Fruit fly (Drosophila melanogaster): ENCODE results near the gene CG6791.

CG6791 gene

dm6 chr3R:11589764-11590358 is at the start of gene CG6791:
Gene CG6791 (minus strand): TSS chr3R:11590146.
- TF ChIP-seq psq (optimal IDR thresholded peaks at IDR 0.05) (no peak), Myc (optimal IDR thresholded peaks at IDR 0.05) (no peak), insv (optimal IDR thresholded peaks at IDR 0.05) (no peak), Sin3A (optimal IDR thresholded peaks at IDR 0.05) (no peak), ttk (optimal IDR thresholded peaks at IDR 0.05) (no peak), h (optimal IDR thresholded peaks at IDR 0.05) (no peak)

- no peak for TF ChIP-seq h (optimal IDR thresholded peaks at IDR 0.05)
- no peak for TF ChIP-seq Sin3A (optimal IDR thresholded peaks at IDR 0.05)
- TF ChIP-seq psq (optimal IDR thresholded peaks at IDR 0.05), result no peak
- no peak for TF ChIP-seq Myc (optimal IDR thresholded peaks at IDR 0.05)
- TF ChIP-seq insv (optimal IDR thresholded peaks at IDR 0.05), result no peak
- no peak for TF ChIP-seq ttk (optimal IDR thresholded peaks at IDR 0.05)
These were observed 47.6 kb upstream of the CG6791 start for dm6 chr3R:11637586-11637985.

- no peak for TF ChIP-seq Sin3A (optimal IDR thresholded peaks at IDR 0.05)
These were observed 38.6 kb upstream of the CG6791 start, which contains the start of gene CG14712 for dm6 chr3R:11628416-11629041. Gene CG14712 (plus strand): TSS chr3R:11628759.

dm6 chr3R:11626571-11626970 is 36.6 kb upstream of the CG6791 start, which contains the start of the genes CG6813 and CG18764:
Gene CG6813 (minus strand): TSS chr3R:11626638.
Gene CG18764 (plus strand): TSS chr3R:11626889.
- TF ChIP-seq ttk (optimal IDR thresholded peaks at IDR 0.05) (no peak), h (optimal IDR thresholded peaks at IDR 0.05) (no peak), Sin3A (optimal IDR thresholded peaks at IDR 0.05) (no peak), psq (optimal IDR thresholded peaks at IDR 0.05) (no peak), insv (optimal IDR thresholded peaks at IDR 0.05) (no peak), Myc (optimal IDR thresholded peaks at IDR 0.05) (no peak)

- no peak for TF ChIP-seq psq (optimal IDR thresholded peaks at IDR 0.05)
These were observed 35.6 kb upstream of the CG6791 start, which contains the start of gene Zaf1 for dm6 chr3R:11625544-11625943. Gene Zaf1 (minus strand): TSS chr3R:11625644.

- TF ChIP-seq ttk (optimal IDR thresholded peaks at IDR 0.05) (no peak), h (optimal IDR thresholded peaks at IDR 0.05) (no peak), Sin3A (optimal IDR thresholded peaks at IDR 0.05) (no peak), insv (optimal IDR thresholded peaks at IDR 0.05) (no peak), psq (optimal IDR thresholded peaks at IDR 0.05) (no peak), Myc (optimal IDR thresholded peaks at IDR 0.05) (no peak)
These were observed 33.1 kb upstream of the CG6791 start, which contains the start of gene CG14711 for dm6 chr3R:11623025-11623424. Gene CG14711 (plus strand): TSS chr3R:11623339.

dm6 chr3R:11619709-11620409 is 29.9 kb upstream of the CG6791 start, which contains the start of the genes Jupiter and CG14710:
Gene Jupiter (minus strand): TSS chr3R:11619906.
Gene CG14710 (plus strand): TSS chr3R:11620090.
- no peak for TF ChIP-seq Myc (optimal IDR thresholded peaks at IDR 0.05)
- TF ChIP-seq insv (optimal IDR thresholded peaks at IDR 0.05), result no peak
- TF ChIP-seq ttk (optimal IDR thresholded peaks at IDR 0.05), result no peak
- no peak for TF ChIP-seq Sin3A (optimal IDR thresholded peaks at IDR 0.05)
- no peak for TF ChIP-seq h (optimal IDR thresholded peaks at IDR 0.05)
- no peak for TF ChIP-seq psq (optimal IDR thresholded peaks at IDR 0.05)

- TF ChIP-seq Sin3A (optimal IDR thresholded peaks at IDR 0.05) (no peak), ttk (optimal IDR thresholded peaks at IDR 0.05) (no peak), Myc (optimal IDR thresholded peaks at IDR 0.05) (no peak), insv (optimal IDR thresholded peaks at IDR 0.05) (no peak), psq (optimal IDR thresholded peaks at IDR 0.05) (no peak), h (optimal IDR thresholded peaks at IDR 0.05) (no peak)
These were observed 28.9 kb upstream of the CG6791 start for dm6 chr3R:11618879-11619278.

dm6 chr3R:11617849-11618248 is 27.9 kb upstream of the CG6791 start:
- TF ChIP-seq h (optimal IDR thresholded peaks at IDR 0.05) (no peak), Myc (optimal IDR thresholded peaks at IDR 0.05) (no peak), psq (optimal IDR thresholded peaks at IDR 0.05) (no peak), Sin3A (optimal IDR thresholded peaks at IDR 0.05) (no peak), insv (optimal IDR thresholded peaks at IDR 0.05) (no peak), ttk (optimal IDR thresholded peaks at IDR 0.05) (no peak)

dm6 chr3R:11617363-11617762 is 27.4 kb upstream of the CG6791 start:
- TF ChIP-seq h (optimal IDR thresholded peaks at IDR 0.05) (no peak), Myc (optimal IDR thresholded peaks at IDR 0.05) (no peak), psq (optimal IDR thresholded peaks at IDR 0.05) (no peak), Sin3A (optimal IDR thresholded peaks at IDR 0.05) (no peak), ttk (optimal IDR thresholded peaks at IDR 0.05) (no peak)

- TF ChIP-seq Myc (optimal IDR thresholded peaks at IDR 0.05) (no peak), insv (optimal IDR thresholded peaks at IDR 0.05) (no peak), Sin3A (optimal IDR thresholded peaks at IDR 0.05) (no peak), psq (optimal IDR thresholded peaks at IDR 0.05) (no peak), ttk (optimal IDR thresholded peaks at IDR 0.05) (no peak), h (optimal IDR thresholded peaks at IDR 0.05) (no peak)
These were observed 26.3 kb upstream of the CG6791 start for dm6 chr3R:11616219-11616618.

dm6 chr3R:11615415-11616104 is 25.6 kb upstream of the CG6791 start:
- TF ChIP-seq insv (optimal IDR thresholded peaks at IDR 0.05) (no peak), psq (optimal IDR thresholded peaks at IDR 0.05) (no peak)
